Fruit fly (Drosophila melanogaster) whole organism, pupa: ENCODE measurements around the gene Liprin-beta.

Source experiments
- CG10348 ChIP-seq: fragments of 200-800 bp; sonication (Bioruptor generic); IDR thresholded peaks from 2 replicates; pipeline ENCODE4 v1.3.6; 2022; ENCODE audit warnings: missing biosample characterization, missing genetic modification characterization
- CG12605 ChIP-seq: fragments of 200-800 bp; sonication (Bioruptor generic); IDR thresholded peaks from 2 replicates; pipeline ENCODE4 v1.3.6; 2022; ENCODE audit warnings: missing biosample characterization, missing genetic modification characterization
- CG13204 ChIP-seq: fragments of 200-800 bp; sonication (Bioruptor generic); optimal IDR thresholded peaks from 2 replicates; lab custom pipeline; 2018; ENCODE audit warnings: missing biosample characterization, mild to moderate bottlenecking, missing genetic modification characterization, moderate library complexity
- CG14655 ChIP-seq: fragments of 200-800 bp; sonication (Bioruptor generic); optimal IDR thresholded peaks from 3 replicates; lab custom pipeline; 2017; ENCODE audit warnings: mild to moderate bottlenecking, missing biosample characterization, missing genetic modification reagents, missing genetic modification characterization
- CG17806 ChIP-seq: fragments of 200-800 bp; sonication (Bioruptor generic); optimal IDR thresholded peaks from 2 replicates; lab custom pipeline; 2018; ENCODE audit warnings: missing biosample characterization, mild to moderate bottlenecking, missing genetic modification characterization, moderate library complexity
- CG32121 ChIP-seq: fragments of 200-800 bp; sonication (Bioruptor generic); IDR thresholded peaks from 2 replicates; pipeline ENCODE4 v1.3.6; 2022; ENCODE audit warnings: missing biosample characterization, missing genetic modification characterization
- CG9948 ChIP-seq: fragments of 200-800 bp; sonication (Bioruptor generic); optimal IDR thresholded peaks from 2 replicates; lab custom pipeline; 2018; ENCODE audit warnings: missing biosample characterization, mild to moderate bottlenecking, missing genetic modification characterization, moderate library complexity
- D1 ChIP-seq: fragments of 200-800 bp; sonication (Bioruptor generic); optimal IDR thresholded peaks from 2 replicates; lab custom pipeline; 2018; ENCODE audit warnings: missing biosample characterization, mild to moderate bottlenecking, missing genetic modification characterization, moderate library complexity
- Ets98B ChIP-seq: fragments of 200-800 bp; sonication (Bioruptor generic); IDR thresholded peaks from 2 replicates; pipeline ENCODE4 v1.3.6; 2022; ENCODE audit warnings: missing biosample characterization, missing genetic modification characterization
- Pif1A ChIP-seq: fragments of 200-800 bp; sonication (Bioruptor generic); optimal IDR thresholded peaks from 3 replicates; lab custom pipeline; 2016; ENCODE audit warnings: missing biosample characterization, missing genetic modification characterization
- Pif1B ChIP-seq: fragments of 200-800 bp; sonication (Bioruptor generic); optimal IDR thresholded peaks from 3 replicates; lab custom pipeline; 2016; ENCODE audit warnings: missing biosample characterization, missing genetic modification characterization
- Snoo ChIP-seq: fragments of 200-800 bp; sonication (Bioruptor generic); optimal IDR thresholded peaks from 3 replicates; lab custom pipeline; 2017; ENCODE audit warnings: missing biosample characterization, mild to moderate bottlenecking, missing genetic modification characterization, inconsistent platforms
- gl ChIP-seq: fragments of 200-800 bp; sonication (Bioruptor generic); optimal IDR thresholded peaks from 2 replicates; lab custom pipeline; 2018; ENCODE audit warnings: missing biosample characterization, mild to moderate bottlenecking, missing genetic modification characterization
- rn ChIP-seq: fragments of 200-800 bp; sonication (Bioruptor generic); IDR thresholded peaks from 2 replicates; pipeline ENCODE4 v1.3.6; 2022; ENCODE audit warnings: missing biosample characterization, missing genetic modification characterization

DNA sequence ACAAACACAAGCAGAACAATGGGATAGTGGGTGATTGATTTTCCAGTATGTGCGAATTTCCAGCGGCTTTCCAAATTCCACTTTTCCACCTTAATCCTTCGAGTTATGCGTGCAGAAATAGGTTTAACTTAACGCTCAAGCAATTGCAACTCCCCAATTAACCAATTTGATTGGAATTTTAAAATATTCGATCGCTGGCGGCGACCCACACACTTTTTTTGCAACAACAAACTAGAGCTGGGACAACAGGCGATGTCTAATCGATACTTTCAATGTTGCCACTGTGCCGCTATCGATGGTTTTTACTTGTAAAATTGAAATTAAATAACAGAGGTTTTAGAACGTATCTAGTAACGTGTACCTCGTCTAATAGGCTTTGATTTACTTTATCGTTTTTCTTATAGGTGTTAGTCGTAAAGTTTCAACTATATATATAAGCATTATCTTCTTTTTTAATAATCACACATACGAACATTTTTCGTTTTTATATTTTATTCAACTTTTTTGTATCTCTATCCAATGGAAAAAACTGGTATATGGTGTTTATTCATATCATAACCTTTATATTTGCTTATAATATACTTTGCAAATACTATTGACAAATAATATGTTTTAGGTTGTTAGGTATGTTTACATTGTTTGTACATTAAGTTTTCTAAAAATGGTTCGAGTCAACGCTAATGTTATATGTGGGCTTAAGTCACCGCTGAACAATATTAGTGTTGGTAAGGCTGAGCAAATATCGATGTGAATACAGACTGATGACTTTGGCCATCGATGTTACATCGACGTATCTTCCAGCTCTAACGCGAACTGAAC, 26.8 kb upstream of the Liprin-beta start, which contains the start of the genes Abp1 and Tgi:
- TF ChIP-seq CG12605: no peak
- TF ChIP-seq Snoo (tag; lab: Kevin White, UChicago): no peak
- TF ChIP-seq CG32121 (GFP tag; lab: Robert Waterston, UW): no peak
- TF ChIP-seq Pif1B (GFP tag; lab: Kevin White, UChicago): no peak
- TF ChIP-seq CG13204 (GFP tag; lab: Kevin White, UChicago): no peak
- TF ChIP-seq Ets98B: no peak
- TF ChIP-seq CG10348 (GFP tag; lab: Robert Waterston, UW): no peak
- no peak for TF ChIP-seq CG14655 (GFP tag; lab: Kevin White, UChicago)
- TF ChIP-seq CG9948 (tag; lab: Kevin White, UChicago): no peak
- no peak for TF ChIP-seq CG17806 (tag; lab: Kevin White, UChicago)
- TF ChIP-seq Pif1A (GFP tag; lab: Kevin White, UChicago): no peak
- TF ChIP-seq gl (tag; lab: Kevin White, UChicago): no peak
- TF ChIP-seq rn: no peak
- TF ChIP-seq D1: no peak
